Worm (Caenorhabditis elegans) whole organism, late embryonic: ENCODE measurements around the gene F21H7.12.

Source experiments
- ama-1 ChIP-seq: fragments of 150-350 bp; optimal IDR thresholded peaks from 2 replicates; lab custom pipeline; 2014
- ceh-18 ChIP-seq: sonication (generic microtip); optimal IDR thresholded peaks from 2 replicates; lab custom pipeline; 2016; ENCODE audit warnings: missing genetic modification characterization, missing compliant biosample characterization
- ceh-34 ChIP-seq: sonication (generic microtip); optimal IDR thresholded peaks from 2 replicates; lab custom pipeline; 2016; ENCODE audit warnings: mild to moderate bottlenecking, missing genetic modification characterization, missing compliant biosample characterization
- che-1 ChIP-seq: sonication (generic microtip); optimal IDR thresholded peaks from 2 replicates; lab custom pipeline; 2016; ENCODE audit warnings: mild to moderate bottlenecking, missing genetic modification characterization, missing compliant biosample characterization
- dmd-4 ChIP-seq: sonication (generic microtip); optimal IDR thresholded peaks from 2 replicates; lab custom pipeline; 2016; ENCODE audit warnings: borderline replicate concordance, missing genetic modification characterization, missing compliant biosample characterization
- mec-3 ChIP-seq: sonication (generic microtip); optimal IDR thresholded peaks from 2 replicates; lab custom pipeline; 2016; ENCODE audit warnings: borderline replicate concordance, missing genetic modification characterization, missing compliant biosample characterization
- npax-4 ChIP-seq: sonication (generic microtip); optimal IDR thresholded peaks from 2 replicates; lab custom pipeline; 2016; ENCODE audit warnings: missing genetic modification characterization, missing compliant biosample characterization
- pha-2 ChIP-seq: sonication (generic microtip); optimal IDR thresholded peaks from 2 replicates; lab custom pipeline; 2017; ENCODE audit warnings: mild to moderate bottlenecking, missing genetic modification characterization, missing compliant biosample characterization
- syd-9 ChIP-seq: sonication (generic microtip); optimal IDR thresholded peaks from 2 replicates; lab custom pipeline; 2016; ENCODE audit warnings: mild to moderate bottlenecking, missing genetic modification characterization, moderate library complexity, missing compliant biosample characterization
- unc-55 ChIP-seq: sonication (generic microtip); optimal IDR thresholded peaks from 2 replicates; lab custom pipeline; 2017; ENCODE audit warnings: missing biosample characterization, missing genetic modification reagents, missing genetic modification characterization
- zip-5 ChIP-seq: sonication (generic microtip); optimal IDR thresholded peaks from 2 replicates; lab custom pipeline; 2016; ENCODE audit warnings: missing genetic modification characterization, missing compliant biosample characterization

DNA sequence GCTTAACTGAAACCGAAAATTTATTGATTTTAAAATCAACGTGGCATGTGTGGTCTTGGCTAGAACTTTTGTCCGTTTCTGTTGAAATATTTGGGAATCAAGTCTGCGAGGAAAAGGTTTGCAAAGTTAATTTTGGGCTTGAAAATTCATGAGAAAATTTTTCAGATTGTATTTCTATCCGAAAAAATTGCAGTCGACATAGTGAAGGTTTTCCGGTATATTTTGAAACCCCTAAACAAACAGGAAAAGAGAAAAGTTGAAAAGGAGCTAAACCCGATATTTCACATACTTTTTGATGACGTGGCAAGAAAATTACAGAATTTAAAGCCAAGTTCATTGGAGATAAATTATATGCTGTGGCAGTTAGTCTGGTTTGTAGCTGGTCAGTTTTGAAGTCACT lies 29.7 kb downstream of the F21H7.12 start, which contains the start of gene nhr-127:
- TF ChIP-seq zip-5, result no peak
- no peak for TF ChIP-seq syd-9
- TF ChIP-seq dmd-4 (tag; lab: Kevin White, UChicago), result no peak
- no peak for TF ChIP-seq che-1
- TF ChIP-seq unc-55, result no peak
- no peak for TF ChIP-seq pha-2
- TF ChIP-seq ceh-18 (tag; lab: Kevin White, UChicago), result no peak
- TF ChIP-seq npax-4 (tag; lab: Kevin White, UChicago), result no peak
- TF ChIP-seq ceh-34 (tag; lab: Kevin White, UChicago), result no peak
- TF ChIP-seq ama-1 (lab: Kevin White, UChicago), result no peak
- TF ChIP-seq mec-3 (tag; lab: Kevin White, UChicago), result no peak
